Worm (Caenorhabditis elegans) whole organism, young adult: Measurements from ENCODE around the gene chtl-1.

Experiments used
- B0261.1 ChIP-seq: sonication (generic microtip); optimal IDR thresholded peaks from 2 replicates; lab custom pipeline; 2016; ENCODE audit warnings: mild to moderate bottlenecking, missing genetic modification characterization, moderate library complexity, missing compliant biosample characterization
- B0336.3 ChIP-seq: fragments of 200-800 bp; sonication (Bioruptor generic); IDR thresholded peaks from 2 replicates; pipeline ENCODE4 v1.3.6; 2022; ENCODE audit warnings: missing genetic modification characterization, missing compliant biosample characterization
- D2030.7 ChIP-seq: fragments of 200-800 bp; sonication (Bioruptor generic); IDR thresholded peaks from 2 replicates; pipeline ENCODE4 v1.3.6; 2022; ENCODE audit warnings: missing genetic modification reagents, missing genetic modification characterization, missing compliant biosample characterization
- F10E7.11 ChIP-seq: sonication (generic microtip); optimal IDR thresholded peaks from 2 replicates; lab custom pipeline; 2017; ENCODE audit warnings: mild to moderate bottlenecking, missing genetic modification characterization, moderate library complexity, missing compliant biosample characterization
- aptf-3 ChIP-seq: fragments of 200-800 bp; sonication (Bioruptor generic); IDR thresholded peaks from 2 replicates; pipeline ENCODE4 v1.3.6; 2022; ENCODE audit warnings: missing genetic modification characterization, missing compliant biosample characterization
- dox-1 ChIP-seq: fragments of 200-800 bp; sonication (Bioruptor generic); IDR thresholded peaks from 2 replicates; pipeline ENCODE4 v1.3.6; 2022; ENCODE audit warnings: missing genetic modification reagents, missing genetic modification characterization, missing compliant biosample characterization
- gei-17 ChIP-seq: fragments of 200-800 bp; sonication (Bioruptor generic); optimal IDR thresholded peaks from 2 replicates; lab custom pipeline; 2018; ENCODE audit warnings: mild to moderate bottlenecking, missing genetic modification characterization, missing compliant biosample characterization
- hmg-1.2 ChIP-seq: fragments of 200-800 bp; sonication (Bioruptor generic); IDR thresholded peaks from 2 replicates; pipeline ENCODE4 v1.3.6; 2022; ENCODE audit warnings: missing genetic modification reagents, missing genetic modification characterization, missing compliant biosample characterization
- madf-8 ChIP-seq: fragments of 200-800 bp; sonication (Bioruptor generic); conservative IDR thresholded peaks from 2 replicates; pipeline ENCODE4 v1.3.6; 2022; ENCODE audit warnings: missing genetic modification reagents, missing genetic modification characterization, missing compliant biosample characterization
- nfya-1 ChIP-seq: sonication (generic microtip); optimal IDR thresholded peaks from 2 replicates; lab custom pipeline; 2017; ENCODE audit warnings: antibody characterized with exemption, missing compliant biosample characterization, missing genetic modification characterization, borderline replicate concordance; ENCODE audit not compliant: insufficient read depth
- nhr-27 ChIP-seq: fragments of 200-800 bp; sonication (Bioruptor generic); optimal IDR thresholded peaks from 2 replicates; lab custom pipeline; 2018; ENCODE audit warnings: mild to moderate bottlenecking, missing genetic modification characterization, moderate library complexity, missing compliant biosample characterization
- rpc-1 ChIP-seq, 2 experiments: fragments of 150-350 bp in 1 of 2; sonication (generic microtip) in 1 of 2; optimal IDR thresholded peaks; 2 replicates each; lab custom pipeline; 2014 to 2018; ENCODE audit warnings: missing biosample characterization in 1 of 2, missing genetic modification characterization in 1 of 2, missing genetic modification reagents in 1 of 2, missing genotype in 1 of 2
- tbp1 ChIP-seq: fragments of 200-800 bp; sonication (Bioruptor generic); optimal IDR thresholded peaks from 2 replicates; lab custom pipeline; 2018; ENCODE audit warnings: mild to moderate bottlenecking, missing genetic modification characterization, missing compliant biosample characterization
- ztf-28 ChIP-seq: fragments of 200-800 bp; sonication (Bioruptor generic); IDR thresholded peaks from 2 replicates; pipeline ENCODE4 v1.3.6; 2022; ENCODE audit warnings: missing genetic modification reagents, missing genetic modification characterization, missing compliant biosample characterization

Gene chtl-1

DNA sequence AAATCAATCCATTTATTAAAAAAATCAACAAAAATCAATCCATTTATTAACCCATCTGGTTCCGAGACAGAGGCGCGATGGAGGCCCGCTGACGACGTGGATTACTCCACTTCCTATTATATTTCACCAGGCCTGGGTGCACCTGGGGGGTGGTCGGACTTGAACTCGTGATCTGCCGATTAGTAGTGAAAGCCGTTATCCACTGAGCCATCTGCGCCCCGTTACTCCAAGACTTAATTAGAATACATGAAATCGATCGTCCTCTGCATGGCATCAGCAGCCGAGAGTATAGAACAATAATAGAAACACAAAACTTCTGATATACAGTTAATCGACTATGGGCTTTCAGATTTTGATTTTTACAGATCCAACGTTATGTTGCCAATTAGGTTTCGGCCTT lies 54.5 kb downstream of the chtl-1 start:
- TF ChIP-seq rpc-1 (optimal IDR thresholded peaks at IDR 0.05; lab: Kevin White, UChicago): peak; percentile 47
- TF ChIP-seq rpc-1 (tag; optimal IDR thresholded peaks at IDR 0.05; lab: Kevin White, UChicago): peak; percentile 73
- no peak for TF ChIP-seq hmg-1.2 (GFP tag; lab: Robert Waterston, UW)
- TF ChIP-seq tbp1 (GFP tag; lab: Kevin White, UChicago): peak; percentile 67
- TF ChIP-seq gei-17 (GFP tag; lab: Kevin White, UChicago): no peak
- no peak for TF ChIP-seq B0336.3 (GFP tag; lab: Robert Waterston, UW)
- no peak for TF ChIP-seq nhr-27 (tag; lab: Kevin White, UChicago)
- TF ChIP-seq F10E7.11 (tag; lab: Kevin White, UChicago): no peak
- 0 out of 2 replicates have a peak, but pooled peaks have one; percentile 33 for TF ChIP-seq D2030.7 (GFP tag; lab: Robert Waterston, UW)
- TF ChIP-seq dox-1 (GFP tag; lab: Robert Waterston, UW): no peak
- TF ChIP-seq B0261.1 (tag; lab: Kevin White, UChicago): peak; percentile 31
- TF ChIP-seq madf-8 (GFP tag; lab: Robert Waterston, UW): no peak
- no peak for TF ChIP-seq ztf-28 (GFP tag; lab: Robert Waterston, UW)
- TF ChIP-seq nfya-1 (tag; lab: Kevin White, UChicago): no peak
- TF ChIP-seq aptf-3: no peak
